Fruit fly (Drosophila melanogaster) S2 (cell line): ENCODE results near the gene CG34149.
A peak's percentile ranks its signal among the peaks of the same experiment; 100 is the strongest.

ENCODE experiments used
- CG8478 ChIP-seq: fragments of >200 bp; optimal IDR thresholded peaks from 2 replicates; lab custom pipeline; 2018
- CTCF ChIP-seq, 2 experiments: fragments of >200 bp; optimal IDR thresholded peaks; 2 replicates each; lab custom pipeline; 2018

CG34149 gene

DNA sequence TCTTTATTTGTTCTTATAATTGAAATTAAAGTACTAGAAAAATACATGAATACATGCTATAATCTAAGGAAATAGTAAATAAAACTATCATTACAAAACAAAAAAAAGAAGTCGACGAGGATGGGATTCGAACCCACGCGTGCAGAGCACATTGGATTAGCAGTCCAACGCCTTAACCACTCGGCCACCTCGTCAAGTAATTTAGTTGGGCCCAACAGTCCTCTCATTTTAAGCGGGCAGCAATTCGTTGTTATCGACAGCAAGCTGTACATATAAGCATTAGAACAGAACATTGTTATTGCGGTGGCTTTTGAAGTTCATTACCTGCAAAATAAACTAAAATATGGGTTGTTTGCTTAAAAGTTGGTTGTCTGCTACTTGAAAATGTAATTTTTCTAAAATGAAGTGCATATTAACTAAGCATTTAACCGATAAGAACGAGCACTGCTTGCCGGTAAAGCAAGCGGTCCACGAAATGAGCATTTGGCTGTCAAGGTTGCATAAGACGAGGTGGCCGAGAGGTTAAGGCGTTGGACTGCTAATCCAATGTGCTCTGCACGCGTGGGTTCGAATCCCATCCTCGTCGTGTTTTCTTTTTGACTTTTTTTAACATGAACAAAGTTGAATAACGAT lies 17.3 kb downstream of the CG34149 start:
- TF ChIP-seq CG8478 (lab: Kevin White, UChicago) (no peak), CTCF (optimal IDR thresholded peaks at IDR 0.05; lab: Kevin White, UChicago) (no peak)

DNA sequence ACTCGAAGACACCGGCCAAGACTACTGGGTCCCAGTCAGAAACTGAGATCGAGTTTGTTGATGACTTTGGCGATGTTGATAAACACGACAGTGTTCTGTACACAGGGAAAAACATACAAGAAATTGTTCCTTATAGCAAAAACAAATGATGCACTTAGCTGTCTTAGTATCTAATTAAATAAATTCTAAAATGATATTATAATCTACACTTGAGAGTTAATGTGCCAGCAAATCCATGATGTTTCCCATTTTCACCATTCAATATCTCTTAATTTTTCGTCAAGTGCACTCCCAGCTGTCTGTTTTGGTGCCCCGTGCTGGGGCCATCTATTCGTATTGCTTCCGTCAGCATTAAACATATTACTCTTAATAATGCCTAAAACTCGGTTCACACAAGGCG lies 20.3 kb downstream of the CG34149 start:
- TF ChIP-seq CTCF (optimal IDR thresholded peaks at IDR 0.05; lab: Kevin White, UChicago) (no peak), CG8478 (lab: Kevin White, UChicago) (no peak)

DNA sequence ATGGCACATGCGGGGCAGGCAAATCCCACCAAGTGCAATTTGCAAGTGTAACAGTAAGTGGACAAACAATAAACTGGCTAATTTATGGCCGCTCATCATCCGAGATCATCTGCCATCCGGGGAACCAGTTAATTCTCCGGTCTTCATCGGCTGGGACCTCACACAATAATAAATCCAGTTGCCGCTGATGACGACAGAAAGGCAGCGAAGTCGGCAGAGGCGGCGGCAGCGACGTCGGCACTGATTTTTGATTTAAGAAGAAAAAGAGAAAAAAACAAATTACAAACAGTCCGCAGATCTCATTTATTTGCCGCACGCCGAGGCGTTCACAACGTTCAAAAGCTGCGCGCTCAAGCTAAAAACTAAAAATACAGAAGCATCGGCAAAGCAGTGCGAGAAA lies 22.4 kb downstream of the CG34149 start, which contains the start of gene CG13856:
TSS of gene CG13856 (plus strand) at position 301 of the 400 bp plus-strand sequence.
- TF ChIP-seq CTCF (optimal IDR thresholded peaks at IDR 0.05; lab: Kevin White, UChicago) (no peak), CG8478 (lab: Kevin White, UChicago) (no peak)

dm6 chr3R:22405639-22406038 lies 25.7 kb downstream of the CG34149 start, which contains the start of gene CG13855:
TSS of gene CG13855 (plus strand) at chr3R:22405939.
- TF ChIP-seq CTCF (optimal IDR thresholded peaks at IDR 0.05; lab: Kevin White, UChicago) (no peak), CG8478 (lab: Kevin White, UChicago) (no peak)

- TF ChIP-seq CG8478 (lab: Kevin White, UChicago), result no peak
- TF ChIP-seq CTCF (optimal IDR thresholded peaks at IDR 0.05; lab: Kevin White, UChicago), result no peak
Observed at dm6 chr3R:22410537-22411360, 30.8 kb downstream of the CG34149 start, which contains the start of the genes CG13850 and lqfR. TSS of gene CG13850 (minus strand) at chr3R:22410915. TSS of gene lqfR (plus strand) at chr3R:22411301.

dm6 chr3R:22411879-22412587 lies 32.1 kb downstream of the CG34149 start:
- TF ChIP-seq CG8478 (lab: Kevin White, UChicago), result no peak
- TF ChIP-seq CTCF (optimal IDR thresholded peaks at IDR 0.05; lab: Kevin White, UChicago), result no peak

- TF ChIP-seq CTCF (optimal IDR thresholded peaks at IDR 0.05; lab: Kevin White, UChicago) (peak in 1 of 2 experiments; percentile 24), CG8478 (lab: Kevin White, UChicago) (no peak)
Observed at dm6 chr3R:22420911-22421310, 41.0 kb downstream of the CG34149 start, which contains the start of the genes Nop56 and mats. TSS of gene Nop56 (minus strand) at chr3R:22421068. TSS of gene mats (plus strand) at chr3R:22421161.

DNA sequence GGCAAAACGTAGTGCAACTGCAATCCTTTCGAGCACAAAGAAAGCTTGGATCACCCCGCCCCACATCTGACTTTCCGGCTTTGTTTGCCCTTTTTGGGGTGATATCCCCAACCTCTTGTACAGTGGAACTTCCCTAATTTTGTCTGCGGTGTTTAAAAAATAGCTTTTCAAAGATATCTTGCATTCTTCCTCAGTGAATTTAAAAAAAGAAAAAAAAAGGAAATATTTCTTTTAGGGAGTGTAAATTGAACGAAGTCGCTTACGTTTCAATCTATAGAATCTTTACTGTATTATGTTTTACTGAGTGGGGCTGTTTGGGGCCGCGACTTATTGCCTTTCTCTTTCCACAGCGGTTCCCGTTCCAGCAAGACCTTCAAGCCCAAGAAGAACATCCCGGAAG lies 41.7 kb downstream of the CG34149 start:
- TF ChIP-seq CG8478 (lab: Kevin White, UChicago), result no peak
- no peak for TF ChIP-seq CTCF (optimal IDR thresholded peaks at IDR 0.05; lab: Kevin White, UChicago)

DNA sequence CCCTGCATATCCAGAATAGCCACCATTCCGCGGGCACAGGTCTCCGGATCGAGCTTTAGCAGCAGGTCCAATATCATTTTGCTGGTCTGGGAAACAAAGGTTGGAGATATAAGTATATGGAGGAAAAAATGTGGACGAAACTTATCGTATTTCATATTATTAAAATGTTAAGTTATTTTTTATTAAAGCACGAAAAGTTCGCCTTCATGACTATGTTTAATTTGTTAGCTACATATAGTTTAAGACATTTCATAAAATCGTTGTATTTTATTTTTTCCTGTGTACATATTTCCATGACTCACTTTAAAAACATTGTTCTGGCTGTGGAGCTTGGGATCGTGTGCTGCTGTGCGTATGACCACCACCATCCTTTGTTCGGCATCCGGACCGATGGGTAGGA lies 44.1 kb downstream of the CG34149 start:
- TF ChIP-seq CG8478 (lab: Kevin White, UChicago) (no peak), CTCF (optimal IDR thresholded peaks at IDR 0.05; lab: Kevin White, UChicago) (no peak)

DNA sequence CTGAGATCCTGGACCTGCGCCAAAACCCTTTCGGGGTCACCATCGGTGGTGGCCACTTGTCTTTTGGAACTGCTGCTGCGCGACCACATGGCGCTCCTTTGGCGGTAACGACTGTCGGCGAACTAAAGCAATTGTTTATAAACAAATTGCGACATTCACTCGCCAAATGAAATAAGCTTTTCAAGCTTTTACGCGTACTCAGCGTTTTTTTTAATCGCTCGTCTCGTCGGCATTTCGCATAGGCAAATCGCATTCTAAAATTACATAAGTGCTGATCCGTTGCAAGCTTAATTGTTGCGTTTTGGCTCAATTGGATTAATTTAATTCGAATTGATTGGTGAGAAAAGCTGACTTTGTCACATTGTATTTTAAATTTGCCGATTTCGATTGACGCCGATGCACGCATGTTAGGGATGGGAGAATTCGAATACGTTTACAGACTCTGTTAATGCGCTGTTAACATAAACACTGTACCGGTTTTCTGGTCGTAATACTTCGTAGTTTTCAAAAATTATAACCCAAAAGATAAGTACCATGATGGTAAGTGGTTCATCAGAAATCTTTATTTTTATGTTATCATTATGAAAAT lies 44.8 kb downstream of the CG34149 start, which contains the start of gene pinta:
TSS of gene pinta (minus strand) at position 328 of the 589 bp plus-strand sequence.
- TF ChIP-seq CTCF (optimal IDR thresholded peaks at IDR 0.05; lab: Kevin White, UChicago), result no peak
- TF ChIP-seq CG8478 (lab: Kevin White, UChicago), result no peak
